Fruit fly (Drosophila melanogaster): ENCODE results near the gene Sfp33A3.

Sfp33A3 gene

dm6 chr2L:11834308-11834707, 5.4 kb upstream of the Sfp33A3 start, which contains the start of gene CG45012:
CG45012 (plus strand) TSS chr2L:11834608.
- no peak for TF ChIP-seq pad (GFP tag; optimal IDR thresholded peaks at IDR 0.05)
- no peak for TF ChIP-seq CG33017 (tag; optimal IDR thresholded peaks at IDR 0.05)
- no peak for TF ChIP-seq cic (GFP tag; optimal IDR thresholded peaks at IDR 0.05)
- no peak for TF ChIP-seq tj (GFP tag; optimal IDR thresholded peaks at IDR 0.05)
- TF ChIP-seq CG1620 (GFP tag; optimal IDR thresholded peaks at IDR 0.05): no peak

- TF ChIP-seq cic (GFP tag; optimal IDR thresholded peaks at IDR 0.05) (no peak), kay (GFP tag; ENCODE audit: borderline replicate concordance) (no peak), CG1620 (GFP tag; optimal IDR thresholded peaks at IDR 0.05) (no peak), bab1 (GFP tag; optimal IDR thresholded peaks at IDR 0.05) (no peak), toe (GFP tag; optimal IDR thresholded peaks at IDR 0.05) (no peak), pad (GFP tag; optimal IDR thresholded peaks at IDR 0.05) (no peak)
Measured at dm6 chr2L:11836943-11837342, 2.8 kb upstream of the Sfp33A3 start, which contains the start of gene Sfp33A4. Sfp33A4 (plus strand) TSS chr2L:11837243.

DNA sequence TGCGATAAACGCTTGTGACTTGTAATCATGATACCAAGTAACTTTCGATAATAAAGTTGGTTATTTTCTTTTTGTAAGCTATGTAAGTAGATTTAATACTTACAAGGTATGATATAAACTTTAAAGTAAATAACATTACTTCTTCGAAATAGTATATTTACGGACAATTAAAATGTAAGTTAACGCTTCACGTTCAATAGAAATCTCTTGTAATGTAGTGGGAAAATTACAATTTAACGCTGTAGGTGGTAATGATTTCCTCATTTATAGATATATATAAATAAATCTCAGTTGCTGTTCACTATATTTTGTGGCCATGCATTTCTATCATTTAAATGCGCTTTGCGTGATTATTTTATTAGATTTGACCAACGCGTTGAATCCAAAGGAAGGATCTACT, 2.3 kb upstream of the Sfp33A3 start, which contains the start of gene Sfp33A2:
TSS of gene Sfp33A2 (plus strand) at position 301 of the 400 bp plus-strand sequence.
- TF ChIP-seq cnc (optimal IDR thresholded peaks at IDR 0.05): no peak
- TF ChIP-seq Clk (GFP tag; optimal IDR thresholded peaks at IDR 0.05): no peak
- TF ChIP-seq CG7101 (tag; optimal IDR thresholded peaks at IDR 0.05): no peak
- no peak for TF ChIP-seq CG1620 (GFP tag; optimal IDR thresholded peaks at IDR 0.05)
- TF ChIP-seq pad (GFP tag; optimal IDR thresholded peaks at IDR 0.05): no peak
- no peak for TF ChIP-seq CG11617 (GFP tag; optimal IDR thresholded peaks at IDR 0.05)
- TF ChIP-seq Hr96 (GFP tag; optimal IDR thresholded peaks at IDR 0.05): no peak
- TF ChIP-seq ovo (GFP tag; optimal IDR thresholded peaks at IDR 0.05): no peak

dm6 chr2L:11840391-11840790, 679 bp downstream of the Sfp33A3 start, which contains the start of gene CG31704:
CG31704 (plus strand) TSS chr2L:11840691.
- TF ChIP-seq Clk (GFP tag; optimal IDR thresholded peaks at IDR 0.05) (no peak), Hr96 (GFP tag; optimal IDR thresholded peaks at IDR 0.05) (no peak), CG11617 (GFP tag; optimal IDR thresholded peaks at IDR 0.05) (no peak), pad (GFP tag; optimal IDR thresholded peaks at IDR 0.05) (no peak), kay (GFP tag; ENCODE audit: borderline replicate concordance) (no peak), CG7101 (tag; optimal IDR thresholded peaks at IDR 0.05) (no peak)

dm6 chr2L:11841538-11841937, 1.8 kb downstream of the Sfp33A3 start:
- TF ChIP-seq toe (GFP tag; optimal IDR thresholded peaks at IDR 0.05) (no peak), Mnt (GFP tag; optimal IDR thresholded peaks at IDR 0.05) (no peak), ovo (GFP tag; optimal IDR thresholded peaks at IDR 0.05) (no peak), CG7045 (GFP tag; optimal IDR thresholded peaks at IDR 0.05) (peak; percentile 6), CG11617 (GFP tag; optimal IDR thresholded peaks at IDR 0.05) (no peak), cnc (optimal IDR thresholded peaks at IDR 0.05) (no peak), pad (GFP tag; optimal IDR thresholded peaks at IDR 0.05) (no peak), CG33017 (tag; optimal IDR thresholded peaks at IDR 0.05) (peak; percentile 45), kay (GFP tag; ENCODE audit: borderline replicate concordance) (peak; percentile 95), CG12768 (GFP tag; optimal IDR thresholded peaks at IDR 0.05) (peak; percentile 32), tj (GFP tag; optimal IDR thresholded peaks at IDR 0.05) (no peak), Crg-1 (GFP tag; optimal IDR thresholded peaks at IDR 0.05) (no peak), CG5204 (GFP tag; optimal IDR thresholded peaks at IDR 0.05) (peak; percentile 32), Hr96 (GFP tag; optimal IDR thresholded peaks at IDR 0.05) (peak; percentile 4)

DNA sequence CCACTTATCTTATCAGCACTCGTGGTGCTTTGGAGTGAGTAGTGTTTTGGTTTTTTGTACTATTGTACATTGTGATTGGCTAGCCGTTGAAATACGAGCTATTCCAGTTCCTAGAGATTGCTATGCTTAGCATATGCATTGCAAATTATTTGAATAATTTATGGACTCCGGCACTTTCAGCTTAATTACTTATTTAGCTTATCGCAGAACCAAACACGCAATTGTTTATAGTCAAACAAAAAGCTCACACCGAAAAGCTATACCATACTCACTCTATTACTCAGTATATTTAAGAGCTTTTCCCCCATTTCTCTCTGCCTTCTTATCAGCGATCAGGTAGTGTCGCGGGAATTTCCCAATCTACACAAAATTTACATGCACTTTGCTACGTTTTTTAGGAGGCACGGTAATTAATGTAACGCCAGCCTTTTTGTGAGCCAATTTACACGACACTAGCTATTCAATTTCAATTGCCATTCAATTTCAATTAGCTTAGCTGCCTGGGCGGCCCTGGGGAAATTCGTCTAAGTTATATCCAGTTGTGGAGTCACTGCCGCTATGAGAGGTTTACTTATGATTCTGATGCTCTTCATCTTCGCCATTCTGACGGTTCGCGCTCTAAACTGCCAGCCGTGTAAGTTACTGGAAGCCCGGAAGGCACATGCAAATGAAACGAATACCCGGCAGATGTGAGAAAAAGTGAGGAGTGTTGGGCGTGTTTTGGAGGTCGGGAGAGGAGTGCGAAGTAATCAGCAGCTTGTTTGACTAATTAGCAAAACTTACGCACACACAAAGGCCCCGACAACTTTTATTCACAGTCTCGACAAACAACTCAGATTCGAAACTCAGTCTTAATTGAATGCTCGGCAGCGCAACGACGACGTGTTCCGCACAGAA, 2.8 kb downstream of the Sfp33A3 start, which contains the start of the genes CG44008, CG14933, CG46426 and CG42486:
TSS of gene CG44008 (minus strand) at position 155 of the 897 bp plus-strand sequence.
TSS of gene CG14933 (plus strand) at position 538 of the 897 bp plus-strand sequence.
TSS of gene CG46426 (plus strand) at position 538 of the 897 bp plus-strand sequence.
TSS of gene CG42486 (plus strand) at position 847 of the 897 bp plus-strand sequence.
- TF ChIP-seq CG1620 (GFP tag; optimal IDR thresholded peaks at IDR 0.05): no peak
- no peak for TF ChIP-seq CG33017 (tag; optimal IDR thresholded peaks at IDR 0.05)
- no peak for TF ChIP-seq CG5204 (GFP tag; optimal IDR thresholded peaks at IDR 0.05)
- TF ChIP-seq Clk (GFP tag; optimal IDR thresholded peaks at IDR 0.05): no peak
- TF ChIP-seq bab1 (GFP tag; optimal IDR thresholded peaks at IDR 0.05): no peak
- no peak for TF ChIP-seq toe (GFP tag; optimal IDR thresholded peaks at IDR 0.05)
- no peak for TF ChIP-seq CG7101 (tag; optimal IDR thresholded peaks at IDR 0.05)
- no peak for TF ChIP-seq CG7045 (GFP tag; optimal IDR thresholded peaks at IDR 0.05)
- no peak for TF ChIP-seq Mnt (GFP tag; optimal IDR thresholded peaks at IDR 0.05)
- TF ChIP-seq CG12768 (GFP tag; optimal IDR thresholded peaks at IDR 0.05): no peak
- peak; percentile 2 for TF ChIP-seq tj (GFP tag; optimal IDR thresholded peaks at IDR 0.05)
- peak; percentile 98 for TF ChIP-seq kay (GFP tag; ENCODE audit: borderline replicate concordance)
- no peak for TF ChIP-seq Hr96 (GFP tag; optimal IDR thresholded peaks at IDR 0.05)
- no peak for TF ChIP-seq Crg-1 (GFP tag; optimal IDR thresholded peaks at IDR 0.05)
- TF ChIP-seq cic (GFP tag; optimal IDR thresholded peaks at IDR 0.05): peak; percentile 74
- no peak for TF ChIP-seq CG11617 (GFP tag; optimal IDR thresholded peaks at IDR 0.05)
- TF ChIP-seq CG14711 (tag; optimal IDR thresholded peaks at IDR 0.05): no peak
- no peak for TF ChIP-seq ovo (GFP tag; optimal IDR thresholded peaks at IDR 0.05)
- TF ChIP-seq pad (GFP tag; optimal IDR thresholded peaks at IDR 0.05): no peak
- TF ChIP-seq cnc (optimal IDR thresholded peaks at IDR 0.05): no peak

Measured in whole organism, adult.